Fruit fly (Drosophila melanogaster) whole organism, prepupa: ENCODE results near the gene CG11417.

Experiments
- Blimp-1 ChIP-seq: fragments of 200-800 bp; sonication (Bioruptor generic); optimal IDR thresholded peaks from 3 replicates; lab custom pipeline; 2017; ENCODE audit warnings: missing biosample characterization, missing genetic modification characterization, mild to moderate bottlenecking, moderate library complexity, missing genetic modification reagents
- CG10669 ChIP-seq: fragments of 200-800 bp; sonication (Bioruptor generic); optimal IDR thresholded peaks from 3 replicates; lab custom pipeline; 2018; ENCODE audit warnings: missing biosample characterization, mild to moderate bottlenecking, missing genetic modification characterization, moderate library complexity
- CG11762 ChIP-seq: fragments of 200-800 bp; sonication (Bioruptor generic); optimal IDR thresholded peaks from 3 replicates; lab custom pipeline; 2016; ENCODE audit warnings: missing biosample characterization, missing genetic modification characterization; ENCODE audit not compliant: insufficient read depth
- CG11902 ChIP-seq: fragments of 200-800 bp; sonication (Bioruptor generic); optimal IDR thresholded peaks from 3 replicates; lab custom pipeline; 2016; ENCODE audit warnings: missing biosample characterization, missing genetic modification characterization
- CG15336 ChIP-seq: fragments of 200-800 bp; sonication (Bioruptor generic); IDR thresholded peaks from 2 replicates; pipeline ENCODE4 v1.3.6; 2022; ENCODE audit warnings: missing biosample characterization, missing genetic modification characterization
- CG1621 ChIP-seq: fragments of 200-800 bp; sonication (Bioruptor generic); optimal IDR thresholded peaks from 3 replicates; lab custom pipeline; 2018; ENCODE audit warnings: missing biosample characterization, mild to moderate bottlenecking, missing genetic modification characterization
- CG3032 ChIP-seq: fragments of 200-800 bp; optimal IDR thresholded peaks from 2 replicates; lab custom pipeline; 2019; ENCODE audit warnings: missing biosample characterization, mild to moderate bottlenecking, missing genetic modification characterization, moderate library complexity
- CG31627 ChIP-seq: fragments of 200-800 bp; sonication (Bioruptor generic); optimal IDR thresholded peaks from 3 replicates; lab custom pipeline; 2016; ENCODE audit warnings: missing biosample characterization, missing genetic modification characterization
- CG3919 ChIP-seq: fragments of 200-800 bp; sonication (Bioruptor generic); optimal IDR thresholded peaks from 3 replicates; lab custom pipeline; 2016; ENCODE audit warnings: missing biosample characterization, missing genetic modification characterization
- CG6163 ChIP-seq: fragments of 200-800 bp; sonication (Bioruptor generic); IDR thresholded peaks from 3 replicates; pipeline ENCODE4 v1.3.6; 2022; ENCODE audit warnings: missing biosample characterization, missing genetic modification characterization
- CG6276 ChIP-seq: fragments of 200-800 bp; sonication (Bioruptor generic); optimal IDR thresholded peaks from 2 replicates; lab custom pipeline; 2017; ENCODE audit warnings: missing biosample characterization, mild to moderate bottlenecking, missing genetic modification characterization
- CG6792 ChIP-seq: fragments of 200-800 bp; sonication (Bioruptor generic); optimal IDR thresholded peaks from 3 replicates; lab custom pipeline; 2016; ENCODE audit warnings: missing biosample characterization, missing genetic modification characterization
- CG6808 ChIP-seq: fragments of 200-800 bp; sonication (Bioruptor generic); optimal IDR thresholded peaks from 3 replicates; lab custom pipeline; 2017; ENCODE audit warnings: missing biosample characterization, missing genetic modification characterization, mild to moderate bottlenecking, moderate library complexity, missing genetic modification reagents
- CG7368 ChIP-seq: fragments of 200-800 bp; sonication (Bioruptor generic); optimal IDR thresholded peaks from 3 replicates; lab custom pipeline; 2016; ENCODE audit warnings: missing biosample characterization, missing genetic modification characterization
- CG8119 ChIP-seq: fragments of 200-800 bp; sonication (Bioruptor generic); IDR thresholded peaks from 3 replicates; pipeline ENCODE4 v1.3.6; 2022; ENCODE audit warnings: missing biosample characterization, missing genetic modification characterization
- CG8319 ChIP-seq: fragments of 200-800 bp; sonication (Bioruptor generic); optimal IDR thresholded peaks from 3 replicates; lab custom pipeline; 2016; ENCODE audit warnings: missing biosample characterization, missing genetic modification characterization
- CG8632 ChIP-seq: fragments of 200-800 bp; sonication (Bioruptor generic); optimal IDR thresholded peaks from 3 replicates; lab custom pipeline; 2016; ENCODE audit warnings: missing biosample characterization, missing genetic modification characterization
- CG9139 ChIP-seq: fragments of 200-800 bp; sonication (Bioruptor generic); optimal IDR thresholded peaks from 3 replicates; lab custom pipeline; 2017; ENCODE audit warnings: missing biosample characterization, mild to moderate bottlenecking, missing genetic modification characterization
- Eip75B ChIP-seq: fragments of 200-800 bp; sonication (Bioruptor generic); optimal IDR thresholded peaks from 3 replicates; lab custom pipeline; 2016; ENCODE audit warnings: missing biosample characterization, missing genetic modification characterization
- Eip78C ChIP-seq: fragments of 200-800 bp; sonication (Bioruptor generic); peaks from one replicate; lab custom pipeline; 2016; ENCODE audit warnings: missing biosample characterization, missing genetic modification characterization
- Eip93F ChIP-seq: fragments of 200-800 bp; sonication (Bioruptor generic); optimal IDR thresholded peaks from 2 replicates; lab custom pipeline; 2016; ENCODE audit warnings: missing biosample characterization, mild to moderate bottlenecking, missing genetic modification characterization
- Ets21C ChIP-seq: fragments of 200-800 bp; sonication (Bioruptor generic); optimal IDR thresholded peaks from 3 replicates; lab custom pipeline; 2016; ENCODE audit warnings: missing biosample characterization, missing genetic modification characterization
- Ets96B ChIP-seq: fragments of 200-800 bp; optimal IDR thresholded peaks from 2 replicates; lab custom pipeline; 2019; ENCODE audit warnings: missing biosample characterization, mild to moderate bottlenecking, missing genetic modification characterization, moderate library complexity
- Gug ChIP-seq: fragments of 200-800 bp; sonication (Bioruptor generic); IDR thresholded peaks from 2 replicates; pipeline ENCODE4 v1.3.6; 2022; ENCODE audit warnings: missing biosample characterization, missing genetic modification characterization
- Hr38 ChIP-seq: sonication (Bioruptor generic); optimal IDR thresholded peaks from 2 replicates; lab custom pipeline; 2016; ENCODE audit warnings: missing biosample characterization, missing genetic modification characterization
- Hr39 ChIP-seq: fragments of 200-800 bp; sonication (Bioruptor generic); optimal IDR thresholded peaks from 2 replicates; lab custom pipeline; 2016; ENCODE audit warnings: missing biosample characterization, missing genetic modification characterization
- Hr4 ChIP-seq: fragments of 200-800 bp; sonication (Bioruptor generic); optimal IDR thresholded peaks from 3 replicates; lab custom pipeline; 2016; ENCODE audit warnings: missing biosample characterization, missing genetic modification characterization
- Smox ChIP-seq: fragments of 200-800 bp; sonication (Bioruptor generic); optimal IDR thresholded peaks from 3 replicates; lab custom pipeline; 2016; ENCODE audit warnings: missing biosample characterization, missing genetic modification characterization
- Sox14 ChIP-seq: fragments of 200-800 bp; sonication (Bioruptor generic); optimal IDR thresholded peaks from 3 replicates; lab custom pipeline; 2016; ENCODE audit warnings: missing biosample characterization, missing genetic modification characterization
- Sox15 ChIP-seq: fragments of 200-800 bp; sonication (Bioruptor generic); optimal IDR thresholded peaks from 3 replicates; lab custom pipeline; 2016; ENCODE audit warnings: missing biosample characterization, missing genetic modification characterization
- achi ChIP-seq: fragments of 200-800 bp; sonication (Bioruptor generic); optimal IDR thresholded peaks from 3 replicates; lab custom pipeline; 2016; ENCODE audit warnings: missing biosample characterization, missing genetic modification characterization
- cyc ChIP-seq: fragments of 200-800 bp; sonication (Bioruptor generic); optimal IDR thresholded peaks from 3 replicates; lab custom pipeline; 2016; ENCODE audit warnings: missing biosample characterization, missing genetic modification characterization
- dac ChIP-seq: fragments of 200-800 bp; sonication (Bioruptor generic); optimal IDR thresholded peaks from 2 replicates; lab custom pipeline; 2017; ENCODE audit warnings: missing biosample characterization, mild to moderate bottlenecking, missing genetic modification characterization
- dsx ChIP-seq: fragments of 200-800 bp; optimal IDR thresholded peaks from 3 replicates; lab custom pipeline; 2019; ENCODE audit warnings: missing biosample characterization, mild to moderate bottlenecking, missing genetic modification characterization, moderate library complexity; ENCODE audit not compliant: poor library complexity, severe bottlenecking
- eg ChIP-seq: fragments of 200-800 bp; sonication (Bioruptor generic); IDR thresholded peaks from 3 replicates; pipeline ENCODE4 v1.3.6; 2022; ENCODE audit warnings: missing biosample characterization, missing genetic modification characterization
- esn ChIP-seq: fragments of 200-800 bp; sonication (Bioruptor generic); optimal IDR thresholded peaks from 2 replicates; lab custom pipeline; 2016; ENCODE audit warnings: missing biosample characterization, mild to moderate bottlenecking, missing genetic modification characterization, moderate library complexity
- lz ChIP-seq: fragments of 200-800 bp; sonication (Bioruptor generic); optimal IDR thresholded peaks from 3 replicates; lab custom pipeline; 2016; ENCODE audit warnings: missing biosample characterization, missing genetic modification characterization
- pdm3 ChIP-seq: fragments of 200-800 bp; sonication (Bioruptor generic); optimal IDR thresholded peaks from 3 replicates; lab custom pipeline; 2016; ENCODE audit warnings: missing biosample characterization, missing genetic modification characterization
- salr ChIP-seq, 2 experiments: fragments of 200-800 bp; sonication (Bioruptor generic); optimal IDR thresholded peaks; 3 replicates each; lab custom pipeline; 2016 to 2018; ENCODE audit warnings: missing biosample characterization in 2 of 2, missing genetic modification characterization in 2 of 2, mild to moderate bottlenecking in 1 of 2
- spab ChIP-seq: fragments of 200-800 bp; sonication (Bioruptor generic); optimal IDR thresholded peaks from 2 replicates; lab custom pipeline; 2017; ENCODE audit warnings: missing biosample characterization, mild to moderate bottlenecking, missing genetic modification characterization, missing genetic modification reagents
- svp ChIP-seq: fragments of 200-800 bp; sonication (Bioruptor generic); peaks from one replicate; lab custom pipeline; 2016; ENCODE audit warnings: missing biosample characterization, missing genetic modification characterization
- topi ChIP-seq: fragments of 200-800 bp; sonication (Bioruptor generic); optimal IDR thresholded peaks from 3 replicates; lab custom pipeline; 2016; ENCODE audit warnings: missing biosample characterization, missing genetic modification characterization

The CG11417 gene

DNA sequence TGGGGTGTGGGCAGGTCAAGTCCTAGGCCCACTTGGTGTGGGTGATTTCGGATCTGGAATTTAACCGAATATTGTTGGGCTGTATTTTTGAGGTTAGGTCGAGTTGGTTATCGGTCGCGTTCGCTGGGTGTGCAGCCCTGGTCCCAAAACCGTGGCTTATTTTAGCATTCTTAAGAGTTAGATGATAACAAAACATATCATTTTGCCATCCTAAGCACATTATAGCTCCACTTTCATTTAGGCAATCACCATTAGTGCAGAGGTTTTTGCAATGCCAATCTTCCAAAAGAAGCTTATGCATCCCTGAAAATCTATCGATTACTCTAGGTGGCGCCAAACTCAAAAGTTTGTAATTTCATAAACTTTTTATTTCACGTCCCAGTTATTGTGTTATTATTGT lies 4.6 kb upstream of the CG11417 start, which contains the start of gene MTPAP:
TSS of gene MTPAP (minus strand) at position 103 of the 400 bp plus-strand sequence.
- TF ChIP-seq Hr38 (GFP tag; lab: Kevin White, UChicago) (no peak), esn (GFP tag; lab: Kevin White, UChicago) (peak; percentile 45), lz (peak; percentile 29), Eip78C (GFP tag; lab: Kevin White, UChicago) (peak; percentile 35), CG3032 (tag; lab: Kevin White, UChicago) (peak; percentile 21)

DNA sequence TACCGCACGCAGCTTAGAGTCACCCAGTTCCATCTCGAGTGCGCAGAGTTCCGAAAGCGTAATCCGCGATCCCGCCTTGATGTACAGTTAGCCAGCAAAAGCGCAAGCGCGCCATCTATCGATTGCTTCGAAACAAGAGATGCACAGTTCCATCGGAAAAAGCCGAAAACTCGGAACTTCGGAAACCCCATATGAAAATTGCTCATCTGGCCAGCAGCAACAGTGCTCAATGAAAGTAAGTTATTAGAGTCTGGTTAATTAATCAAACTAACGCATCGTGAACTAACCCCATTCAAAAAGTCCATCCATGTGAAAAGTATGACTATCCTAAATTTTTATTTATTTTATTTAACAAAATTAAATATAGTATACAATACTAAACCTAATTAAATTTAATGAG lies 3.7 kb downstream of the CG11417 start, which contains the start of gene png:
TSS of gene png (minus strand) at position 101 of the 400 bp plus-strand sequence.
- no peak for TF ChIP-seq CG6276 (GFP tag; lab: Kevin White, UChicago)
- TF ChIP-seq Ets21C (GFP tag; lab: Kevin White, UChicago), result no peak
- TF ChIP-seq CG6163, result no peak
- TF ChIP-seq topi (GFP tag; lab: Kevin White, UChicago), result no peak
- TF ChIP-seq CG6808 (GFP tag; lab: Kevin White, UChicago), result no peak
- TF ChIP-seq CG1621 (tag; lab: Kevin White, UChicago), result no peak
- no peak for TF ChIP-seq Sox15 (GFP tag; lab: Kevin White, UChicago)
- TF ChIP-seq Ets96B (tag; lab: Kevin White, UChicago), result no peak
- TF ChIP-seq Blimp-1 (GFP tag; lab: Kevin White, UChicago), result no peak
- TF ChIP-seq salr (GFP tag; optimal IDR thresholded peaks at IDR 0.05; lab: Kevin White, UChicago), result no peak
- no peak for TF ChIP-seq eg (GFP tag; lab: Robert Waterston, UW)
- TF ChIP-seq CG9139 (GFP tag; lab: Kevin White, UChicago), result no peak
- no peak for TF ChIP-seq Eip93F (GFP tag; lab: Kevin White, UChicago)
- TF ChIP-seq Eip75B (GFP tag; lab: Kevin White, UChicago), result no peak
- TF ChIP-seq Eip78C (GFP tag; lab: Kevin White, UChicago), result no peak
- TF ChIP-seq, all 60 proteins: peak for 0

- no peak for TF ChIP-seq Hr39 (GFP tag; lab: Kevin White, UChicago)
- no peak for TF ChIP-seq pdm3 (GFP tag; lab: Kevin White, UChicago)
- TF ChIP-seq CG1621 (tag; lab: Kevin White, UChicago), result no peak
- no peak for TF ChIP-seq Hr4 (GFP tag; lab: Kevin White, UChicago)
- no peak for TF ChIP-seq svp (GFP tag; lab: Kevin White, UChicago)
- no peak for TF ChIP-seq CG8119
- TF ChIP-seq lz, result no peak
- TF ChIP-seq Smox, result no peak
- no peak for TF ChIP-seq dsx (GFP tag; lab: Kevin White, UChicago)
Observed at dm6 chrX:1368949-1369348, 15.1 kb downstream of the CG11417 start, which contains the start of gene CG14770. Gene CG14770, plus strand, starts transcription at chrX:1369249.

DNA sequence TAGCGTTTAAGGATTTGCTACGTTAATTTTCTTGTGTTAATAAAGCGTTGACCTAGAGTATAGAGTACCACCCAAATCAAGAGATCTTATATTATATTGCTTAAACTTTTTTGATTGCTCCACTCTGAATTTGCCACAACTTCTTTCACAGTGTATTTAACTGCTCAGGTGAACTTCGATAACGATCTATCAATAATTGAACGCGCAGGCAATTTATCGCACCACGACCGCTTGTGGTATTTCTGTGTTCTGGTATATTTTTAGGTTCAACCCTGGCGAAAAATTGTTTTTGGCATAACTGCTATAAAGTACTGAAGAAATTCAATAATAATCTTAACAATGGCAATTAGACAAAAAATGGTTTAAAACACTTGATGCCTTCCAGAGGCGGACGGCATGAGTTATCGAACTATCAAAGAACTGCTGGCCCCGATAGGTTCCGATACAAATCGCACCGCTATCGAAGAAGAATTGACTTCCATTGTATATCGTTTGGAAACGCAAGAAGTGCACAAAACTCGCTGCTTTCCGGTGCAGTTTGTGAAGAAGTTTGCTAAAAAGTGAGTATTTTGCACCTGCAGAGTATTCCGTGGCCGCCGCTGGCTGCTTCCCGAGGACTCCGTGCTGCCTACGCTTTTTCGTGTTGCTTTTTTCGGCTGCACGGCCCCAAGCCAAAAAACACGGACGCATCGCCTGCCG lies 16.4 kb downstream of the CG11417 start, which contains the start of gene ssx:
TSS of gene ssx (plus strand) at position 477 of the 699 bp plus-strand sequence.
- TF ChIP-seq achi (peak; percentile 38), Ets96B (tag; lab: Kevin White, UChicago) (peak; percentile 28), CG11902 (GFP tag; lab: Kevin White, UChicago) (no peak), CG6792 (GFP tag; lab: Kevin White, UChicago) (peak; percentile 62), Eip78C (GFP tag; lab: Kevin White, UChicago) (peak; percentile 82), lz (peak; percentile 71), svp (GFP tag; lab: Kevin White, UChicago) (peak; percentile 82), CG31627 (peak; percentile 67), CG15336 (GFP tag; lab: Robert Waterston, UW) (peak; percentile 71), Gug (peak; percentile 10; the same call in 1 of the 2 replicates), CG8632 (peak; percentile 41), CG7368 (GFP tag; lab: Kevin White, UChicago) (peak; percentile 28), Sox15 (GFP tag; lab: Kevin White, UChicago) (peak; percentile 18), Sox14 (GFP tag; lab: Kevin White, UChicago) (peak; percentile 56), CG8319 (peak; percentile 31), spab (GFP tag; lab: Kevin White, UChicago) (no peak), Ets21C (GFP tag; lab: Kevin White, UChicago) (no peak), Eip93F (GFP tag; lab: Kevin White, UChicago) (no peak), CG3919 (GFP tag; lab: Kevin White, UChicago) (peak; percentile 70), cyc (peak; percentile 51), dac (GFP tag; lab: Kevin White, UChicago) (peak; percentile 9), CG10669 (GFP tag; lab: Kevin White, UChicago) (no peak), topi (GFP tag; lab: Kevin White, UChicago) (peak; percentile 57), eg (GFP tag; lab: Robert Waterston, UW) (peak; percentile 65; the same call in 2 of the 3 replicates), CG8119 (peak; percentile 45; the same call in 1 of the 3 replicates), CG11762 (peak; percentile 45), CG6163 (peak; percentile 62), CG1621 (tag; lab: Kevin White, UChicago) (peak; percentile 37), esn (GFP tag; lab: Kevin White, UChicago) (peak; percentile 69), Hr38 (GFP tag; lab: Kevin White, UChicago) (no peak)
